Fruit fly (Drosophila melanogaster) S2 (cell line): ENCODE measurements around the gene CG15544.
A peak's percentile ranks its signal among the peaks of the same experiment; 100 is the strongest.

Experiments used
- CG8478 ChIP-seq: fragments of >200 bp; optimal IDR thresholded peaks from 2 replicates; lab custom pipeline; 2018
- CTCF ChIP-seq, 2 experiments: fragments of >200 bp; optimal IDR thresholded peaks; 2 replicates each; lab custom pipeline; 2018

Gene CG15544

dm6 chr3R:30876136-30876683 is 48.6 kb downstream of the CG15544 start, which contains the start of gene CG15546:
Gene CG15546 (minus strand): TSS chr3R:30876186.
- TF ChIP-seq CG8478 (lab: Kevin White, UChicago) (no peak), CTCF (optimal IDR thresholded peaks at IDR 0.05; lab: Kevin White, UChicago) (no peak)

- TF ChIP-seq CTCF (optimal IDR thresholded peaks at IDR 0.05; lab: Kevin White, UChicago) (no peak), CG8478 (lab: Kevin White, UChicago) (no peak)
These were observed 50.5 kb downstream of the CG15544 start for dm6 chr3R:30878105-30878504.

- TF ChIP-seq CTCF (optimal IDR thresholded peaks at IDR 0.05; lab: Kevin White, UChicago) (no peak), CG8478 (lab: Kevin White, UChicago) (no peak)
These were observed 52.4 kb downstream of the CG15544 start for dm6 chr3R:30880024-30880423.

dm6 chr3R:30880894-30881293 is 53.3 kb downstream of the CG15544 start, which contains the start of gene CG12071:
Gene CG12071 (minus strand): TSS chr3R:30881027.
- no peak for TF ChIP-seq CTCF (optimal IDR thresholded peaks at IDR 0.05; lab: Kevin White, UChicago)
- TF ChIP-seq CG8478 (lab: Kevin White, UChicago): no peak

dm6 chr3R:30883403-30883802 is 55.8 kb downstream of the CG15544 start, which contains the start of gene CG15547:
Gene CG15547 (minus strand): TSS chr3R:30883503.
- TF ChIP-seq CG8478 (lab: Kevin White, UChicago): no peak
- TF ChIP-seq CTCF (optimal IDR thresholded peaks at IDR 0.05; lab: Kevin White, UChicago): no peak

- TF ChIP-seq CTCF (optimal IDR thresholded peaks at IDR 0.05; lab: Kevin White, UChicago) (no peak), CG8478 (lab: Kevin White, UChicago) (no peak)
These were observed 59.2 kb downstream of the CG15544 start for dm6 chr3R:30886850-30887249.

- TF ChIP-seq CTCF (optimal IDR thresholded peaks at IDR 0.05; lab: Kevin White, UChicago) (no peak), CG8478 (lab: Kevin White, UChicago) (no peak)
These were observed 59.7 kb downstream of the CG15544 start for dm6 chr3R:30887302-30887701.

- TF ChIP-seq CG8478 (lab: Kevin White, UChicago) (no peak), CTCF (optimal IDR thresholded peaks at IDR 0.05; lab: Kevin White, UChicago) (no peak)
These were observed 60.3 kb downstream of the CG15544 start for dm6 chr3R:30887711-30888549.

dm6 chr3R:30888550-30889259 is 61.1 kb downstream of the CG15544 start, which contains the start of gene Sap-r:
Gene Sap-r (minus strand): TSS chr3R:30889062.
- peak; percentile 68 to 69 for TF ChIP-seq CTCF (optimal IDR thresholded peaks at IDR 0.05; lab: Kevin White, UChicago)
- no peak for TF ChIP-seq CG8478 (lab: Kevin White, UChicago)

- no peak for TF ChIP-seq CG8478 (lab: Kevin White, UChicago)
- no peak for TF ChIP-seq CTCF (optimal IDR thresholded peaks at IDR 0.05; lab: Kevin White, UChicago)
These were observed 62.4 kb downstream of the CG15544 start for dm6 chr3R:30890045-30890444.
